Fruit fly (Drosophila melanogaster): Measurements from ENCODE around the gene Acp36DE.
A peak's percentile ranks its signal among the peaks of the same experiment; 100 is the strongest.

The Acp36DE gene

DNA sequence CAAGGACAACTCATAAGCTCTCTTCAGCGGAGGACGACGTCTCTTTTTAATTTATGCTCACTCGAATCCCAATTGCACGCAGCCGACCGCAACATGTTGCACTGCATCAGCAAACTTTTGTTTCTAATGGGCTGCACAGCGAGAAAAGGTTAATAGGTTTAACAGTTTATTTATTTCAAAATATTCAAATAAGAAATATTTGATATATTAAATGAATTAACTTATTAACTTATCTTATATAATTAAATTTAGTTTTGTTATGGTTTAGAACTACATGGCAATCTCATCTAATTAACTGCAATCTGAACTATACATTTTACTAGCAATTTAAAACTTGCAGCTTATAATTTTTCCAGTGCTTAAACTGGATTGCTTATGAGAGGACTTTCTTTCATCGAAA lies 43.4 kb downstream of the Acp36DE start:
- no peak for TF ChIP-seq sage (GFP tag; optimal IDR thresholded peaks at IDR 0.05)
- no peak for TF ChIP-seq CrebA (GFP tag; optimal IDR thresholded peaks at IDR 0.05; ENCODE audit: borderline replicate concordance)
- TF ChIP-seq Rel (GFP tag; optimal IDR thresholded peaks at IDR 0.05), result no peak
- no peak for TF ChIP-seq Rel (tag; optimal IDR thresholded peaks at IDR 0.05)
- no peak for TF ChIP-seq CG32264 (GFP tag; optimal IDR thresholded peaks at IDR 0.05)
- TF ChIP-seq foxo (GFP tag; optimal IDR thresholded peaks at IDR 0.05), result no peak
- no peak for TF ChIP-seq brk (GFP tag; optimal IDR thresholded peaks at IDR 0.05)

- no peak for TF ChIP-seq Hr83 (GFP tag; optimal IDR thresholded peaks at IDR 0.05; ENCODE audit: poor library complexity, severe bottlenecking)
- no peak for TF ChIP-seq pan (optimal IDR thresholded peaks at IDR 0.05)
- TF ChIP-seq tai (GFP tag; optimal IDR thresholded peaks at IDR 0.05), result no peak
- peak; percentile 73 for TF ChIP-seq psq (GFP tag; optimal IDR thresholded peaks at IDR 0.05)
- no peak for TF ChIP-seq rgr (GFP tag; optimal IDR thresholded peaks at IDR 0.05)
- no peak for TF ChIP-seq foxo (GFP tag; optimal IDR thresholded peaks at IDR 0.05)
- TF ChIP-seq Jra (GFP tag; optimal IDR thresholded peaks at IDR 0.05), result peak; percentile 4
- peak; percentile 56 for TF ChIP-seq CrebA (GFP tag; optimal IDR thresholded peaks at IDR 0.05; ENCODE audit: borderline replicate concordance)
- TF ChIP-seq sage (GFP tag; optimal IDR thresholded peaks at IDR 0.05), result peak; percentile 38
- peak; percentile 16 for TF ChIP-seq brk (GFP tag; optimal IDR thresholded peaks at IDR 0.05)
- TF ChIP-seq jim (GFP tag; optimal IDR thresholded peaks at IDR 0.05), result no peak
- TF ChIP-seq Hr78 (GFP tag; optimal IDR thresholded peaks at IDR 0.05), result no peak
- no peak for TF ChIP-seq dmrt93B (GFP tag; optimal IDR thresholded peaks at IDR 0.05)
- no peak for TF ChIP-seq fru (GFP tag; optimal IDR thresholded peaks at IDR 0.05)
Observed at dm6 chr2L:18313922-18314712, 44.7 kb downstream of the Acp36DE start.

DNA sequence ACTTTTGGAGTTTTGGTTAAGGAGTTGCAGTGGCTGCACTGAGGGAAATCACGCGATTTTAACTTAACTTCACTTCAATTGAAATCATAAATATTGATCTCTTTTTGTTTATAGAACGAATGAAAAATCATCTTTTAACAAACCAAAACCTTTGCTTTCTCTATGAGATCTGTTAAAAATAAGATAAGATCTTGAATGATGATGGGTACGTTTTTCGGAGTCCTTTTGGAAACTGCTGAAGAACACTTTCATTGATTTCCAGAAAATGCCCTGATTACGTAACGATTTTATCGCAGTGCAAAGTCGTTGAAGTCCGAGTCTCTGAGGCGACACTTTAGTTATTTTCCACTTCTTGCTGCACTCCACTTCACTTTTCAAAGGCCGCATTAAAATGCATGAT lies 46.5 kb downstream of the Acp36DE start:
- peak; percentile 86 for TF ChIP-seq OdsH (GFP tag; optimal IDR thresholded peaks at IDR 0.05)
- TF ChIP-seq Abd-B (GFP tag; optimal IDR thresholded peaks at IDR 0.05), result no peak
- TF ChIP-seq Hr78 (GFP tag; optimal IDR thresholded peaks at IDR 0.05), result no peak
- peak; percentile 5 for TF ChIP-seq Mio (GFP tag; optimal IDR thresholded peaks at IDR 0.05)
- TF ChIP-seq brk (GFP tag; optimal IDR thresholded peaks at IDR 0.05), result peak; percentile 61
- peak; percentile 52 for TF ChIP-seq dsf (GFP tag; optimal IDR thresholded peaks at IDR 0.05; ENCODE audit: borderline replicate concordance)
- peak in 1 of 2 experiments; percentile 29 for TF ChIP-seq dl (GFP tag; optimal IDR thresholded peaks at IDR 0.05; ENCODE audit: insufficient read depth in 1 of 2, partially characterized antibody in 2 of 2)
- no peak for TF ChIP-seq GATAd (GFP tag; optimal IDR thresholded peaks at IDR 0.05)
- TF ChIP-seq dmrt93B (GFP tag; optimal IDR thresholded peaks at IDR 0.05), result peak; percentile 85
- TF ChIP-seq Dfd (GFP tag; optimal IDR thresholded peaks at IDR 0.05), result no peak
- no peak for TF ChIP-seq CrebA (GFP tag; optimal IDR thresholded peaks at IDR 0.05; ENCODE audit: borderline replicate concordance)
- no peak for TF ChIP-seq sv (GFP tag; optimal IDR thresholded peaks at IDR 0.05)
- TF ChIP-seq woc (GFP tag; optimal IDR thresholded peaks at IDR 0.05), result peak; percentile 88
- TF ChIP-seq sage (GFP tag; optimal IDR thresholded peaks at IDR 0.05), result peak; percentile 72
- peak; percentile 24 for TF ChIP-seq Jra (GFP tag; optimal IDR thresholded peaks at IDR 0.05)
- TF ChIP-seq br (GFP tag; optimal IDR thresholded peaks at IDR 0.05), result peak; percentile 90
- no peak for TF ChIP-seq Myc (optimal IDR thresholded peaks at IDR 0.05)
- no peak for TF ChIP-seq Dif (GFP tag; optimal IDR thresholded peaks at IDR 0.05; ENCODE audit: partially characterized antibody)
- TF ChIP-seq rgr (GFP tag; optimal IDR thresholded peaks at IDR 0.05), result peak; percentile 85
- peak; percentile 91 for TF ChIP-seq fru (GFP tag; optimal IDR thresholded peaks at IDR 0.05)
- no peak for TF ChIP-seq lola (GFP tag; optimal IDR thresholded peaks at IDR 0.05)
- TF ChIP-seq HLH106 (tag; optimal IDR thresholded peaks at IDR 0.05), result peak; percentile 92
- peak; percentile 90 for TF ChIP-seq h (GFP tag; optimal IDR thresholded peaks at IDR 0.05)
- TF ChIP-seq Rel (GFP tag; optimal IDR thresholded peaks at IDR 0.05), result no peak
- TF ChIP-seq Rel (tag; optimal IDR thresholded peaks at IDR 0.05), result peak; percentile 27
- TF ChIP-seq usp (GFP tag; optimal IDR thresholded peaks at IDR 0.05), result no peak
- TF ChIP-seq N (GFP tag; optimal IDR thresholded peaks at IDR 0.05), result no peak
- TF ChIP-seq Hnf4 (GFP tag; optimal IDR thresholded peaks at IDR 0.05), result peak; percentile 61
- peak; percentile 60 for TF ChIP-seq tai (GFP tag; optimal IDR thresholded peaks at IDR 0.05)
- no peak for TF ChIP-seq pan (optimal IDR thresholded peaks at IDR 0.05)
- TF ChIP-seq foxo (GFP tag; optimal IDR thresholded peaks at IDR 0.05), result peak in 1 of 2 experiments; percentile 89
- no peak for TF ChIP-seq jim (GFP tag; optimal IDR thresholded peaks at IDR 0.05)
- TF ChIP-seq CG32264 (GFP tag; optimal IDR thresholded peaks at IDR 0.05), result peak; percentile 67
- peak; percentile 71 for TF ChIP-seq CG9705 (GFP tag; optimal IDR thresholded peaks at IDR 0.05)
- peak; percentile 92 for TF ChIP-seq Sp1 (GFP tag; optimal IDR thresholded peaks at IDR 0.05)
- peak; percentile 89 for TF ChIP-seq ey (GFP tag; optimal IDR thresholded peaks at IDR 0.05)
- no peak for TF ChIP-seq Hr83 (GFP tag; optimal IDR thresholded peaks at IDR 0.05; ENCODE audit: poor library complexity, severe bottlenecking)
- peak; percentile 83 for TF ChIP-seq psq (GFP tag; optimal IDR thresholded peaks at IDR 0.05)
- no peak for TF ChIP-seq Vsx2 (GFP tag; optimal IDR thresholded peaks at IDR 0.05; ENCODE audit: partially characterized antibody)
